Fruit fly (Drosophila melanogaster) whole organism, adult: ENCODE data around the gene Veneno.

Experiments
- CG11617 ChIP-seq: fragments of 200-800 bp; sonication (Bioruptor generic); optimal IDR thresholded peaks from 2 replicates; lab custom pipeline; 2017; ENCODE audit warnings: mild to moderate bottlenecking, missing biosample characterization, missing genetic modification reagents, missing genetic modification characterization
- CG12768 ChIP-seq: fragments of 200-800 bp; sonication (Bioruptor generic); optimal IDR thresholded peaks from 2 replicates; lab custom pipeline; 2017; ENCODE audit warnings: missing biosample characterization, missing genetic modification characterization, mild to moderate bottlenecking, moderate library complexity, missing genetic modification reagents
- CG14711 ChIP-seq: fragments of 200-800 bp; sonication (Bioruptor generic); optimal IDR thresholded peaks from 2 replicates; lab custom pipeline; 2018; ENCODE audit warnings: missing biosample characterization, mild to moderate bottlenecking, missing genetic modification characterization, moderate library complexity
- CG7101 ChIP-seq: fragments of 200-800 bp; sonication (Bioruptor generic); optimal IDR thresholded peaks from 2 replicates; lab custom pipeline; 2018; ENCODE audit warnings: missing biosample characterization, mild to moderate bottlenecking, missing genetic modification characterization, moderate library complexity
- Clk ChIP-seq: fragments of 200-800 bp; sonication (Bioruptor generic); optimal IDR thresholded peaks from 2 replicates; lab custom pipeline; 2017; ENCODE audit warnings: missing biosample characterization, missing genetic modification characterization
- Crg-1 ChIP-seq: fragments of 200-800 bp; sonication (Bioruptor generic); optimal IDR thresholded peaks from 2 replicates; lab custom pipeline; 2016; ENCODE audit warnings: missing biosample characterization, missing genetic modification characterization
- bab1 ChIP-seq: fragments of 200-800 bp; sonication (Bioruptor generic); optimal IDR thresholded peaks from 3 replicates; lab custom pipeline; 2019; ENCODE audit warnings: missing biosample characterization, mild to moderate bottlenecking, missing genetic modification characterization, moderate library complexity
- cic ChIP-seq: fragments of 200-800 bp; sonication (Bioruptor generic); optimal IDR thresholded peaks from 2 replicates; lab custom pipeline; 2017; ENCODE audit warnings: missing biosample characterization, mild to moderate bottlenecking, missing genetic modification characterization, moderate library complexity
- cnc ChIP-seq, 2 experiments: fragments of >200 bp; optimal IDR thresholded peaks; 2 replicates each; lab custom pipeline; 2017
- kay ChIP-seq: fragments of 200-800 bp; sonication (Bioruptor generic); peaks from one replicate; lab custom pipeline; 2016; ENCODE audit warnings: missing biosample characterization, missing genetic modification characterization, borderline replicate concordance
- ovo ChIP-seq: fragments of 200-800 bp; sonication (Bioruptor generic); optimal IDR thresholded peaks from 2 replicates; lab custom pipeline; 2016; ENCODE audit warnings: missing biosample characterization, missing genetic modification characterization
- pad ChIP-seq: fragments of 200-800 bp; sonication (Bioruptor generic); optimal IDR thresholded peaks from 3 replicates; lab custom pipeline; 2017; ENCODE audit warnings: missing biosample characterization, missing genetic modification characterization, mild to moderate bottlenecking, moderate library complexity, missing genetic modification reagents
- toe ChIP-seq: fragments of 200-800 bp; sonication (Bioruptor generic); optimal IDR thresholded peaks from 2 replicates; lab custom pipeline; 2016; ENCODE audit warnings: missing biosample characterization, missing genetic modification characterization

DNA sequence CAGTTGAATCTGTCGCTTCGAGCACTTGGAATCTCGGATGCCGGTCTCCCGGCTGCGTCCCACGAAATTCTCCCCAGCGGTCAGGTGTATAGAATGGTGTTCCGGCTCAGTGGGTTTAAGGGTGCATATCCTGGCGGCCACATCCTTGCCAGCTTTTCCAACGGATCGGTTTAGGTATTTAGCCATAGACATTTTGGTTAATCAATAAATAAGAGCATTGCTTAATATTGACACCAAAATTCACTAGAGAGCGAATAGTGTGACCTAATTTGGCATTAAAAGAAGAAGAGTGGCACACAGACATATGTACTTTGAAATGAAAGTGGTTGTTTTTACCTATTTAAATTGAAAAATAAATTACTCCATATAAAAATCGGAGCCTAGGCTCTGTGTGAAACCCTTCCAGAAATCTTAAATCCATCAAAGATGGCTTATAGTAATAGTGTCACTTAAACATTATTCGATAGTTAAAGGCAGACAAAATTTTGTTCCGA lies 19.1 kb downstream of the Veneno start, which contains the start of the genes PNKP and COX7AL:
- TF ChIP-seq Crg-1 (GFP tag; lab: Kevin White, UChicago) (no peak), CG11617 (GFP tag; lab: Kevin White, UChicago) (no peak), CG7101 (tag; lab: Kevin White, UChicago) (no peak), Clk (GFP tag; lab: Kevin White, UChicago) (no peak), bab1 (GFP tag; lab: Kevin White, UChicago) (no peak), cic (GFP tag; lab: Kevin White, UChicago) (no peak), pad (no peak), cnc (optimal IDR thresholded peaks at IDR 0.05; lab: Kevin White, UChicago) (no peak), ovo (GFP tag; lab: Kevin White, UChicago) (no peak), CG12768 (GFP tag; lab: Kevin White, UChicago) (no peak), kay (GFP tag; lab: Kevin White, UChicago) (no peak), CG14711 (no peak), toe (GFP tag; lab: Kevin White, UChicago) (no peak)
